Worm (Caenorhabditis elegans): ENCODE data around the gene C25G4.8.

The C25G4.8 gene

ce11 chrIV:12417536-12418195 lies 45.6 kb downstream of the C25G4.8 start, which contains the start of gene F08G5.3 (continued):
- TF ChIP-seq dmd-4 (tag; optimal IDR thresholded peaks at IDR 0.05; ENCODE audit: borderline replicate concordance) (no peak), K02D7.2 (tag; optimal IDR thresholded peaks at IDR 0.05) (no peak), unc-86 (tag; optimal IDR thresholded peaks at IDR 0.05) (no peak), K09A11.1 (tag; optimal IDR thresholded peaks at IDR 0.05; ENCODE audit: insufficient read depth) (no peak), ceh-34 (tag; optimal IDR thresholded peaks at IDR 0.05) (no peak), ref-2 (tag; optimal IDR thresholded peaks at IDR 0.05) (no peak), tbx-2 (tag; optimal IDR thresholded peaks at IDR 0.05) (no peak), pax-1 (tag; optimal IDR thresholded peaks at IDR 0.05) (no peak), nfya-1 (tag; optimal IDR thresholded peaks at IDR 0.05) (no peak), eyg-1 (tag; optimal IDR thresholded peaks at IDR 0.05) (no peak), dve-1 (tag; optimal IDR thresholded peaks at IDR 0.05) (no peak), T23F11.4 (GFP tag; optimal IDR thresholded peaks at IDR 0.05) (peak; percentile 27), ceh-31 (tag; optimal IDR thresholded peaks at IDR 0.05) (no peak), hlh-30 (tag; optimal IDR thresholded peaks at IDR 0.05; ENCODE audit: insufficient read depth) (no peak), hlh-6 (tag; optimal IDR thresholded peaks at IDR 0.05) (no peak), npax-4 (tag; optimal IDR thresholded peaks at IDR 0.05) (peak; percentile 20), fkh-10 (GFP tag; optimal IDR thresholded peaks at IDR 0.05) (no peak), madf-2 (tag; optimal IDR thresholded peaks at IDR 0.05) (no peak), ceh-45 (GFP tag; IDR thresholded peaks at IDR 0.05) (no peak), ztf-16 (tag; optimal IDR thresholded peaks at IDR 0.05) (no peak), elt-4 (tag; optimal IDR thresholded peaks at IDR 0.05) (no peak), unc-42 (tag; optimal IDR thresholded peaks at IDR 0.05) (peak; percentile 62), F13H6.1 (tag; optimal IDR thresholded peaks at IDR 0.05) (no peak), pha-4 (tag; optimal IDR thresholded peaks at IDR 0.05) (no peak), ceh-14 (tag; optimal IDR thresholded peaks at IDR 0.05) (peak; percentile 13), pag-3 (tag; optimal IDR thresholded peaks at IDR 0.05; ENCODE audit: borderline replicate concordance) (no peak), ceh-9 (tag; optimal IDR thresholded peaks at IDR 0.05) (no peak), nhr-232 (tag; optimal IDR thresholded peaks at IDR 0.05) (no peak), tbx-7 (tag; optimal IDR thresholded peaks at IDR 0.05) (no peak), rnt-1 (tag; optimal IDR thresholded peaks at IDR 0.05) (no peak), hlh-15 (tag; optimal IDR thresholded peaks at IDR 0.05) (no peak), ahr-1 (tag; optimal IDR thresholded peaks at IDR 0.05) (no peak), ceh-30 (tag; optimal IDR thresholded peaks at IDR 0.05) (no peak), ceh-24 (tag; optimal IDR thresholded peaks at IDR 0.05) (no peak), ets-4 (tag; optimal IDR thresholded peaks at IDR 0.05) (no peak), fkh-6 (tag; optimal IDR thresholded peaks at IDR 0.05) (no peak), ceh-2 (tag; optimal IDR thresholded peaks at IDR 0.05) (no peak), odd-2 (tag; optimal IDR thresholded peaks at IDR 0.05) (no peak), C08G9.2 (tag; optimal IDR thresholded peaks at IDR 0.05) (no peak)

- TF ChIP-seq C38D4.7 (GFP tag; optimal IDR thresholded peaks at IDR 0.05), result peak; percentile 40
- TF ChIP-seq elt-4 (tag; optimal IDR thresholded peaks at IDR 0.05), result no peak
- TF ChIP-seq ref-2 (tag; optimal IDR thresholded peaks at IDR 0.05), result no peak
- peak; percentile 46 for TF ChIP-seq ceh-19 (GFP tag; optimal IDR thresholded peaks at IDR 0.05)
- no peak for TF ChIP-seq unc-3 (GFP tag; conservative IDR thresholded peaks at IDR 0.05)
- no peak for TF ChIP-seq unc-3 (tag; optimal IDR thresholded peaks at IDR 0.05)
- peak; percentile 34 for TF ChIP-seq che-1 (tag; optimal IDR thresholded peaks at IDR 0.05)
- TF ChIP-seq syd-9 (tag; optimal IDR thresholded peaks at IDR 0.05), result no peak
- no peak for TF ChIP-seq unc-42 (tag; optimal IDR thresholded peaks at IDR 0.05)
- peak; percentile 31 for TF ChIP-seq hlh-13 (GFP tag; optimal IDR thresholded peaks at IDR 0.05)
- TF ChIP-seq ceh-31 (tag; optimal IDR thresholded peaks at IDR 0.05), result no peak
- peak; percentile 44 for TF ChIP-seq hlh-6 (tag; optimal IDR thresholded peaks at IDR 0.05)
- no peak for TF ChIP-seq ceh-45 (GFP tag; IDR thresholded peaks at IDR 0.05)
- TF ChIP-seq zip-5 (tag; optimal IDR thresholded peaks at IDR 0.05), result no peak
- no peak for TF ChIP-seq rnt-1 (tag; optimal IDR thresholded peaks at IDR 0.05)
- peak; percentile 8 for TF ChIP-seq nhr-232 (tag; optimal IDR thresholded peaks at IDR 0.05)
- TF ChIP-seq dve-1 (tag; optimal IDR thresholded peaks at IDR 0.05), result peak; percentile 22
Observed at ce11 chrIV:12416629-12417404, 46.5 kb downstream of the C25G4.8 start.
